Fruit fly (Drosophila melanogaster): ENCODE results near the gene CG4553.

The CG4553 gene

dm6 chr3R:25460650-25461049 is 16.1 kb downstream of the CG4553 start:
- TF ChIP-seq Crg-1 (GFP tag; optimal IDR thresholded peaks at IDR 0.05) (no peak), tj (GFP tag; optimal IDR thresholded peaks at IDR 0.05) (peak; percentile 92), bab1 (GFP tag; optimal IDR thresholded peaks at IDR 0.05) (no peak)

- TF ChIP-seq CG14711 (tag; optimal IDR thresholded peaks at IDR 0.05) (peak; percentile 23), CG33017 (tag; optimal IDR thresholded peaks at IDR 0.05) (no peak)
Observed at dm6 chr3R:25459200-25459809, 17.4 kb downstream of the CG4553 start.

dm6 chr3R:25457097-25457496 is 19.6 kb downstream of the CG4553 start:
- TF ChIP-seq kay (GFP tag; ENCODE audit: borderline replicate concordance), result no peak
- TF ChIP-seq Clk (GFP tag; optimal IDR thresholded peaks at IDR 0.05), result no peak
- TF ChIP-seq toe (GFP tag; optimal IDR thresholded peaks at IDR 0.05), result no peak

dm6 chr3R:25453150-25453680 is 23.5 kb downstream of the CG4553 start:
- TF ChIP-seq Hr96 (GFP tag; optimal IDR thresholded peaks at IDR 0.05) (no peak), cic (GFP tag; optimal IDR thresholded peaks at IDR 0.05) (peak; percentile 24), CG33017 (tag; optimal IDR thresholded peaks at IDR 0.05) (no peak), tj (GFP tag; optimal IDR thresholded peaks at IDR 0.05) (no peak), Crg-1 (GFP tag; optimal IDR thresholded peaks at IDR 0.05) (no peak), cnc (optimal IDR thresholded peaks at IDR 0.05) (no peak), CG7101 (tag; optimal IDR thresholded peaks at IDR 0.05) (peak; percentile 19), Mnt (GFP tag; optimal IDR thresholded peaks at IDR 0.05) (no peak), CG11617 (GFP tag; optimal IDR thresholded peaks at IDR 0.05) (peak; percentile 29), CG14711 (tag; optimal IDR thresholded peaks at IDR 0.05) (no peak), bab1 (GFP tag; optimal IDR thresholded peaks at IDR 0.05) (no peak), CG1620 (GFP tag; optimal IDR thresholded peaks at IDR 0.05) (no peak), pad (GFP tag; optimal IDR thresholded peaks at IDR 0.05) (no peak), Clk (GFP tag; optimal IDR thresholded peaks at IDR 0.05) (peak; percentile 6), toe (GFP tag; optimal IDR thresholded peaks at IDR 0.05) (no peak), CG7045 (GFP tag; optimal IDR thresholded peaks at IDR 0.05) (peak; percentile 2), ovo (GFP tag; optimal IDR thresholded peaks at IDR 0.05) (no peak), CG12768 (GFP tag; optimal IDR thresholded peaks at IDR 0.05) (peak; percentile 4), kay (GFP tag; ENCODE audit: borderline replicate concordance) (peak; percentile 85)

- TF ChIP-seq cnc (optimal IDR thresholded peaks at IDR 0.05), result no peak
- TF ChIP-seq CG11617 (GFP tag; optimal IDR thresholded peaks at IDR 0.05), result no peak
- no peak for TF ChIP-seq ovo (GFP tag; optimal IDR thresholded peaks at IDR 0.05)
- TF ChIP-seq tj (GFP tag; optimal IDR thresholded peaks at IDR 0.05), result no peak
- no peak for TF ChIP-seq CG7045 (GFP tag; optimal IDR thresholded peaks at IDR 0.05)
- no peak for TF ChIP-seq bab1 (GFP tag; optimal IDR thresholded peaks at IDR 0.05)
- no peak for TF ChIP-seq kay (GFP tag; ENCODE audit: borderline replicate concordance)
- TF ChIP-seq CG14711 (tag; optimal IDR thresholded peaks at IDR 0.05), result no peak
- TF ChIP-seq CG1620 (GFP tag; optimal IDR thresholded peaks at IDR 0.05), result no peak
- no peak for TF ChIP-seq Crg-1 (GFP tag; optimal IDR thresholded peaks at IDR 0.05)
- TF ChIP-seq toe (GFP tag; optimal IDR thresholded peaks at IDR 0.05), result no peak
- no peak for TF ChIP-seq cic (GFP tag; optimal IDR thresholded peaks at IDR 0.05)
- no peak for TF ChIP-seq CG7101 (tag; optimal IDR thresholded peaks at IDR 0.05)
- TF ChIP-seq Clk (GFP tag; optimal IDR thresholded peaks at IDR 0.05), result no peak
Observed at dm6 chr3R:25451832-25452231, 24.9 kb downstream of the CG4553 start.

dm6 chr3R:25448737-25449136 is 28.0 kb downstream of the CG4553 start:
- no peak for TF ChIP-seq cnc (optimal IDR thresholded peaks at IDR 0.05)
- TF ChIP-seq tj (GFP tag; optimal IDR thresholded peaks at IDR 0.05), result no peak
- no peak for TF ChIP-seq bab1 (GFP tag; optimal IDR thresholded peaks at IDR 0.05)
- no peak for TF ChIP-seq CG12768 (GFP tag; optimal IDR thresholded peaks at IDR 0.05)
- no peak for TF ChIP-seq Mnt (GFP tag; optimal IDR thresholded peaks at IDR 0.05)
- no peak for TF ChIP-seq Clk (GFP tag; optimal IDR thresholded peaks at IDR 0.05)
- TF ChIP-seq ovo (GFP tag; optimal IDR thresholded peaks at IDR 0.05), result no peak
- TF ChIP-seq CG7045 (GFP tag; optimal IDR thresholded peaks at IDR 0.05), result no peak
- TF ChIP-seq CG33017 (tag; optimal IDR thresholded peaks at IDR 0.05), result no peak
- TF ChIP-seq kay (GFP tag; ENCODE audit: borderline replicate concordance), result no peak
- TF ChIP-seq CG11617 (GFP tag; optimal IDR thresholded peaks at IDR 0.05), result no peak
- TF ChIP-seq CG5204 (GFP tag; optimal IDR thresholded peaks at IDR 0.05), result no peak

dm6 chr3R:25448318-25448717 is 28.4 kb downstream of the CG4553 start:
- peak; percentile 13 for TF ChIP-seq bab1 (GFP tag; optimal IDR thresholded peaks at IDR 0.05)
- TF ChIP-seq CG7101 (tag; optimal IDR thresholded peaks at IDR 0.05), result peak; percentile 15
- TF ChIP-seq CG1620 (GFP tag; optimal IDR thresholded peaks at IDR 0.05), result no peak
- peak; percentile 54 for TF ChIP-seq kay (GFP tag; ENCODE audit: borderline replicate concordance)
- peak; percentile 87 for TF ChIP-seq tj (GFP tag; optimal IDR thresholded peaks at IDR 0.05)
- no peak for TF ChIP-seq Mnt (GFP tag; optimal IDR thresholded peaks at IDR 0.05)
- no peak for TF ChIP-seq CG12768 (GFP tag; optimal IDR thresholded peaks at IDR 0.05)
- no peak for TF ChIP-seq CG14711 (tag; optimal IDR thresholded peaks at IDR 0.05)
- no peak for TF ChIP-seq cnc (optimal IDR thresholded peaks at IDR 0.05)
